Fruit fly (Drosophila melanogaster) whole organism, embryonic: ENCODE results near the gene CG42693.

ENCODE experiments used
- CG10267 ChIP-seq: fragments of 200-800 bp; sonication (Bioruptor generic); optimal IDR thresholded peaks from 2 replicates; lab custom pipeline; 2018; ENCODE audit warnings: missing biosample characterization, mild to moderate bottlenecking, missing genetic modification characterization, moderate library complexity
- CG10366 ChIP-seq: fragments of 200-800 bp; sonication (Bioruptor generic); IDR thresholded peaks from 2 replicates; pipeline ENCODE4 v1.3.6; 2022; ENCODE audit warnings: missing biosample characterization, missing genetic modification characterization
- CG11398 ChIP-seq: fragments of 200-800 bp; sonication (Bioruptor generic); optimal IDR thresholded peaks from 2 replicates; lab custom pipeline; 2016; ENCODE audit warnings: missing biosample characterization, missing genetic modification characterization
- CG12391 ChIP-seq: fragments of 200-800 bp; sonication (Bioruptor generic); optimal IDR thresholded peaks from 3 replicates; lab custom pipeline; 2018; ENCODE audit warnings: missing biosample characterization, mild to moderate bottlenecking, missing genetic modification characterization, moderate library complexity
- CG12659 ChIP-seq: fragments of 200-800 bp; sonication (Bioruptor generic); optimal IDR thresholded peaks from 3 replicates; lab custom pipeline; 2017; ENCODE audit warnings: mild to moderate bottlenecking, missing biosample characterization, missing genetic modification reagents, missing genetic modification characterization
- CG12769 ChIP-seq: fragments of 200-800 bp; sonication (Bioruptor generic); optimal IDR thresholded peaks from 2 replicates; lab custom pipeline; 2019; ENCODE audit warnings: missing biosample characterization, mild to moderate bottlenecking, missing genetic modification characterization, moderate library complexity
- CG13894 ChIP-seq: fragments of 200-800 bp; sonication (Bioruptor generic); optimal IDR thresholded peaks from 3 replicates; lab custom pipeline; 2018; ENCODE audit warnings: missing biosample characterization, mild to moderate bottlenecking, missing genetic modification characterization, moderate library complexity
- CG14710 ChIP-seq: fragments of 200-800 bp; sonication (Bioruptor generic); optimal IDR thresholded peaks from 3 replicates; lab custom pipeline; 2019; ENCODE audit warnings: missing biosample characterization, mild to moderate bottlenecking, missing genetic modification characterization, moderate library complexity
- CG15696 ChIP-seq: fragments of 200-800 bp; sonication (Bioruptor generic); optimal IDR thresholded peaks from 2 replicates; lab custom pipeline; 2019; ENCODE audit warnings: missing biosample characterization, mild to moderate bottlenecking, missing genetic modification characterization, moderate library complexity
- CG1603 ChIP-seq: fragments of 200-800 bp; sonication (Bioruptor generic); optimal IDR thresholded peaks from 2 replicates; lab custom pipeline; 2019; ENCODE audit warnings: missing biosample characterization, mild to moderate bottlenecking, missing genetic modification characterization, moderate library complexity
- CG16815 ChIP-seq: fragments of 200-800 bp; sonication (Bioruptor generic); optimal IDR thresholded peaks from 3 replicates; lab custom pipeline; 2017; ENCODE audit warnings: missing biosample characterization, mild to moderate bottlenecking, missing genetic modification characterization
- CG2712 ChIP-seq: fragments of 200-800 bp; optimal IDR thresholded peaks from 3 replicates; lab custom pipeline; 2019; ENCODE audit warnings: missing biosample characterization, mild to moderate bottlenecking, missing genetic modification characterization, moderate library complexity
- CG31441 ChIP-seq: fragments of 200-800 bp; sonication (Bioruptor generic); IDR thresholded peaks from 2 replicates; pipeline ENCODE4 v1.3.6; 2022; ENCODE audit warnings: missing biosample characterization, missing genetic modification characterization
- CG33213 ChIP-seq: fragments of 200-800 bp; sonication (Bioruptor generic); optimal IDR thresholded peaks from 3 replicates; lab custom pipeline; 2016; ENCODE audit warnings: missing biosample characterization, missing genetic modification characterization
- CG33557 ChIP-seq: fragments of 200-800 bp; sonication (Bioruptor generic); optimal IDR thresholded peaks from 2 replicates; lab custom pipeline; 2019; ENCODE audit warnings: missing biosample characterization, mild to moderate bottlenecking, missing genetic modification characterization, moderate library complexity
- CG4424 ChIP-seq: fragments of 200-800 bp; sonication (Bioruptor generic); optimal IDR thresholded peaks from 3 replicates; lab custom pipeline; 2016; ENCODE audit warnings: missing biosample characterization, missing genetic modification characterization
- CG6254 ChIP-seq: fragments of 200-800 bp; sonication (Bioruptor generic); optimal IDR thresholded peaks from 3 replicates; lab custom pipeline; 2017; ENCODE audit warnings: mild to moderate bottlenecking, missing biosample characterization, missing genetic modification reagents, missing genetic modification characterization
- CG7987 ChIP-seq: fragments of 200-800 bp; sonication (Bioruptor generic); optimal IDR thresholded peaks from 2 replicates; lab custom pipeline; 2018; ENCODE audit warnings: missing biosample characterization, mild to moderate bottlenecking, missing genetic modification characterization, moderate library complexity
- CG8359 ChIP-seq: fragments of 200-800 bp; sonication (Bioruptor generic); optimal IDR thresholded peaks from 2 replicates; lab custom pipeline; 2017; ENCODE audit warnings: missing biosample characterization, mild to moderate bottlenecking, missing genetic modification characterization, borderline replicate concordance
- D19A ChIP-seq: fragments of 200-800 bp; optimal IDR thresholded peaks from 3 replicates; lab custom pipeline; 2019; ENCODE audit warnings: missing biosample characterization, mild to moderate bottlenecking, missing genetic modification characterization, moderate library complexity
- Ets65A ChIP-seq: fragments of 200-800 bp; sonication (Bioruptor generic); peaks from one replicate; lab custom pipeline; 2016; ENCODE audit warnings: missing biosample characterization, missing genetic modification characterization
- HHEX ChIP-seq: fragments of 200-800 bp; sonication (Bioruptor generic); optimal IDR thresholded peaks from 3 replicates; lab custom pipeline; 2017; ENCODE audit warnings: missing biosample characterization, mild to moderate bottlenecking, missing genetic modification characterization, missing genetic modification reagents
- HmgD ChIP-seq: fragments of 200-800 bp; sonication (Bioruptor generic); optimal IDR thresholded peaks from 3 replicates; lab custom pipeline; 2016; ENCODE audit warnings: missing biosample characterization, missing genetic modification characterization
- Hr51 ChIP-seq, 2 experiments: fragments of 200-800 bp; sonication (Bioruptor generic); optimal IDR thresholded peaks; 2 replicates in 1 of 2; 3 replicates in 1 of 2; lab custom pipeline; 2016 to 2018; ENCODE audit warnings: missing biosample characterization in 2 of 2, missing genetic modification characterization in 2 of 2, mild to moderate bottlenecking in 1 of 2, moderate library complexity in 1 of 2
- Mes4 ChIP-seq: fragments of 200-800 bp; sonication (Bioruptor generic); optimal IDR thresholded peaks from 2 replicates; lab custom pipeline; 2016; ENCODE audit warnings: missing biosample characterization, missing genetic modification characterization
- Mrtf ChIP-seq: fragments of 200-800 bp; sonication (Bioruptor generic); IDR thresholded peaks from 3 replicates; pipeline ENCODE4 v1.3.6; 2022; ENCODE audit warnings: missing biosample characterization, missing genetic modification characterization
- NC2β ChIP-seq: fragments of 200-800 bp; sonication (Bioruptor generic); optimal IDR thresholded peaks from 2 replicates; lab custom pipeline; 2016; ENCODE audit warnings: missing biosample characterization, missing genetic modification characterization
- Sox100B ChIP-seq: fragments of 200-800 bp; sonication (Bioruptor generic); optimal IDR thresholded peaks from 3 replicates; lab custom pipeline; 2018; ENCODE audit warnings: missing biosample characterization, mild to moderate bottlenecking, missing genetic modification characterization
- Spps ChIP-seq: fragments of 200-800 bp; sonication (Bioruptor generic); optimal IDR thresholded peaks from 2 replicates; lab custom pipeline; 2018; ENCODE audit warnings: missing biosample characterization, mild to moderate bottlenecking, missing genetic modification characterization
- Stat92E ChIP-seq, 3 experiments: fragments of >200 bp in 2 of 3; fragments of 200-800 bp in 1 of 3; sonication (Bioruptor generic) in 1 of 3; optimal IDR thresholded peaks; 2 replicates each; lab custom pipeline; 2017 to 2019; ENCODE audit warnings: missing biosample characterization in 3 of 3, missing genetic modification characterization in 3 of 3, mild to moderate bottlenecking in 1 of 3, moderate library complexity in 1 of 3
- ap ChIP-seq: fragments of 200-800 bp; sonication (Bioruptor generic); IDR thresholded peaks from 2 replicates; pipeline ENCODE4 v1.3.6; 2022; ENCODE audit warnings: missing biosample characterization, missing genetic modification characterization
- ato ChIP-seq: fragments of 200-800 bp; sonication (Bioruptor generic); IDR thresholded peaks from 2 replicates; pipeline ENCODE4 v1.3.6; 2022; ENCODE audit warnings: missing biosample characterization, missing genetic modification characterization; ENCODE audit not compliant: partially characterized antibody
- bsh ChIP-seq, 2 experiments: fragments of 200-800 bp; sonication (Bioruptor generic); optimal IDR thresholded peaks; 2 replicates each; lab custom pipeline; 2017 to 2018; ENCODE audit warnings: mild to moderate bottlenecking in 2 of 2, missing biosample characterization in 2 of 2, missing genetic modification characterization in 2 of 2, moderate library complexity in 1 of 2
- dmrt11E ChIP-seq: fragments of 200-800 bp; sonication (Bioruptor generic); optimal IDR thresholded peaks from 3 replicates; lab custom pipeline; 2018; ENCODE audit warnings: missing biosample characterization, mild to moderate bottlenecking, missing genetic modification characterization, moderate library complexity
- fd3F ChIP-seq: fragments of 200-800 bp; sonication (Bioruptor generic); optimal IDR thresholded peaks from 2 replicates; lab custom pipeline; 2018; ENCODE audit warnings: missing biosample characterization, mild to moderate bottlenecking, missing genetic modification characterization, moderate library complexity
- fd96Cb ChIP-seq: fragments of 200-800 bp; sonication (Bioruptor generic); optimal IDR thresholded peaks from 2 replicates; lab custom pipeline; 2018; ENCODE audit warnings: missing biosample characterization, mild to moderate bottlenecking, missing genetic modification characterization, moderate library complexity
- lilli ChIP-seq: fragments of 200-800 bp; sonication (Bioruptor generic); optimal IDR thresholded peaks from 3 replicates; lab custom pipeline; 2016; ENCODE audit warnings: missing biosample characterization, missing genetic modification characterization
- lola ChIP-seq, 3 experiments: fragments of >200 bp in 2 of 3; fragments of 200-800 bp in 1 of 3; sonication (Bioruptor generic) in 1 of 3; optimal IDR thresholded peaks; 2 replicates each; lab custom pipeline; 2017 to 2019; ENCODE audit warnings: missing biosample characterization in 3 of 3, missing genetic modification characterization in 3 of 3, mild to moderate bottlenecking in 1 of 3, moderate library complexity in 1 of 3
- pho ChIP-seq: fragments of 200-800 bp; sonication (Bioruptor generic); optimal IDR thresholded peaks from 2 replicates; lab custom pipeline; 2016; ENCODE audit warnings: missing biosample characterization, missing genetic modification characterization
- phol ChIP-seq: fragments of 200-800 bp; sonication (Bioruptor generic); optimal IDR thresholded peaks from 3 replicates; lab custom pipeline; 2018; ENCODE audit warnings: missing biosample characterization, mild to moderate bottlenecking, missing genetic modification characterization, moderate library complexity
- pzg ChIP-seq: fragments of 200-800 bp; sonication (Bioruptor generic); optimal IDR thresholded peaks from 3 replicates; lab custom pipeline; 2018; ENCODE audit warnings: missing biosample characterization, mild to moderate bottlenecking, missing genetic modification characterization, moderate library complexity
- sc ChIP-seq, 3 experiments: fragments of >200 bp in 2 of 3; fragments of 200-800 bp in 1 of 3; sonication (Bioruptor generic) in 1 of 3; optimal IDR thresholded peaks; 2 replicates in 2 of 3; 3 replicates in 1 of 3; lab custom pipeline; 2017; ENCODE audit warnings: mild to moderate bottlenecking in 1 of 3, missing biosample characterization in 1 of 3, missing genetic modification characterization in 1 of 3, missing genetic modification reagents in 1 of 3
- scrt ChIP-seq: fragments of 200-800 bp; sonication (Bioruptor generic); optimal IDR thresholded peaks from 2 replicates; lab custom pipeline; 2018; ENCODE audit warnings: missing biosample characterization, mild to moderate bottlenecking, missing genetic modification characterization, moderate library complexity
- sens ChIP-seq: fragments of 200-800 bp; sonication (Bioruptor generic); peaks from one replicate; lab custom pipeline; 2016; ENCODE audit warnings: missing biosample characterization, missing genetic modification characterization
- sna ChIP-seq: fragments of 200-800 bp; sonication (Bioruptor generic); IDR thresholded peaks from 2 replicates; pipeline ENCODE4 v1.3.6; 2022; ENCODE audit warnings: missing biosample characterization, missing genetic modification characterization; ENCODE audit not compliant: partially characterized antibody
- tio ChIP-seq: fragments of 200-800 bp; sonication (Bioruptor generic); optimal IDR thresholded peaks from 2 replicates; lab custom pipeline; 2017; ENCODE audit warnings: missing biosample characterization, missing genetic modification characterization, inconsistent platforms
- trem ChIP-seq: fragments of 200-800 bp; optimal IDR thresholded peaks from 3 replicates; lab custom pipeline; 2019; ENCODE audit warnings: missing biosample characterization, mild to moderate bottlenecking, missing genetic modification characterization, moderate library complexity
- vnd ChIP-seq: fragments of 200-800 bp; sonication (Bioruptor generic); IDR thresholded peaks from 3 replicates; pipeline ENCODE4 v1.3.6; 2022; ENCODE audit warnings: missing biosample characterization, missing genetic modification characterization; ENCODE audit not compliant: partially characterized antibody

CG42693 gene

DNA sequence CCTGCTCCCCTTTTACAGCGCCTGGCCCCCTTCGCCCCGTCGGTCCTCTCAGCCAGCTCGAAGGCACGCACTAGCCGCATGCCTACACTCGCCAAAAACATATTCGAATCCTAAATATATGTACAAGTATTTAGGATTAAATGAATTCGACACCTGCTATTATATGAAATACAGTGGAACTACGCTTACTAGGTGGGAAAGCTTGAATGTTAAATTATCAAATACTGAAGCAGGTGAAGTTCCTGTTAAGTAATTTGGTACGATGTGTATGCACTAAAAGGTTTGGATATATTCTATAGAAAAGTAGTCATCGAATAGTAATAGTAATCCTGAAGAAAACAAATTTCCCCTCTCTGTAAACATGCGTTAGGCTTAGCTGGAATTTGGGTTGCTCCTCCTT, 18.4 kb downstream of the CG42693 start (continued):
- TF ChIP-seq fd96Cb (peak; percentile 31), CG2712 (tag; lab: Kevin White, UChicago) (peak; percentile 59), Hr51 (GFP tag; optimal IDR thresholded peaks at IDR 0.05; lab: Kevin White, UChicago) (no peak), CG1603 (tag; lab: Kevin White, UChicago) (peak; percentile 49), pzg (no peak), Ets65A (GFP tag; lab: Kevin White, UChicago) (peak; percentile 69), tio (GFP tag; lab: Kevin White, UChicago) (peak; percentile 23), CG33213 (GFP tag; lab: Kevin White, UChicago) (no peak), CG8359 (GFP tag; lab: Kevin White, UChicago) (peak; percentile 45), Stat92E (GFP tag; optimal IDR thresholded peaks at IDR 0.05; lab: Kevin White, UChicago) (peak in 1 of 3 experiments; percentile 39), vnd (GFP tag; lab: Robert Waterston, UW) (no peak), CG13894 (tag; lab: Kevin White, UChicago) (no peak), CG33557 (GFP tag; lab: Kevin White, UChicago) (peak; percentile 23), scrt (GFP tag; lab: Kevin White, UChicago) (peak; percentile 14), NC2β (GFP tag; lab: Kevin White, UChicago) (peak; percentile 10), CG15696 (peak; percentile 19), CG10267 (tag; lab: Kevin White, UChicago) (peak; percentile 42), HHEX (no peak), HmgD (GFP tag; lab: Kevin White, UChicago) (no peak), CG12659 (no peak), CG14710 (tag; lab: Kevin White, UChicago) (peak; percentile 42), CG11398 (no peak), sc (optimal IDR thresholded peaks at IDR 0.05; lab: Kevin White, UChicago) (no peak), sc (GFP tag; optimal IDR thresholded peaks at IDR 0.05; lab: Kevin White, UChicago) (peak; percentile 17), CG12769 (tag; lab: Kevin White, UChicago) (no peak), bsh (GFP tag; optimal IDR thresholded peaks at IDR 0.05; lab: Kevin White, UChicago) (peak; percentile 1 to 77), sens (GFP tag; lab: Kevin White, UChicago) (peak; percentile 82), phol (peak; percentile 54), Mrtf (GFP tag; lab: Robert Waterston, UW) (no peak), Spps (tag; lab: Kevin White, UChicago) (peak; percentile 5), CG4424 (GFP tag; lab: Kevin White, UChicago) (peak; percentile 45), CG10366 (GFP tag; lab: Robert Waterston, UW) (no peak), CG31441 (GFP tag; lab: Robert Waterston, UW) (peak; percentile 35; the same call in 1 of the 2 replicates), sna (GFP tag; lab: Robert Waterston, UW) (no peak), CG16815 (peak; percentile 58), CG12391 (tag; lab: Kevin White, UChicago) (peak; percentile 14), D19A (tag; lab: Kevin White, UChicago) (peak; percentile 31), fd3F (GFP tag; lab: Kevin White, UChicago) (no peak), lilli (GFP tag; lab: Kevin White, UChicago) (peak; percentile 9), pho (GFP tag; lab: Kevin White, UChicago) (no peak), trem (tag; lab: Kevin White, UChicago) (peak; percentile 13), CG7987 (GFP tag; lab: Kevin White, UChicago) (peak; percentile 83), Mes4 (GFP tag; lab: Kevin White, UChicago) (peak; percentile 9), dmrt11E (tag; lab: Kevin White, UChicago) (peak; percentile 83), lola (GFP tag; optimal IDR thresholded peaks at IDR 0.05; lab: Kevin White, UChicago) (peak in 1 of 3 experiments; percentile 72), CG6254 (GFP tag; lab: Kevin White, UChicago) (peak; percentile 12), ato (GFP tag; lab: Robert Waterston, UW) (no peak), Sox100B (GFP tag; lab: Kevin White, UChicago) (peak; percentile 3), ap (no peak)
